Worm (Caenorhabditis elegans): ENCODE measurements around the gene mff-1.

ce11 chrX:12958897-12959296, 28.1 kb downstream of the mff-1 start:
- no peak for TF ChIP-seq elt-3 (tag; optimal IDR thresholded peaks at IDR 0.05)
- no peak for TF ChIP-seq pha-4 (tag; optimal IDR thresholded peaks at IDR 0.05)
- no peak for TF ChIP-seq nhr-12 (tag; optimal IDR thresholded peaks at IDR 0.05)
- TF ChIP-seq elt-1 (tag; optimal IDR thresholded peaks at IDR 0.05; ENCODE audit: borderline replicate concordance, insufficient read depth): no peak
- TF ChIP-seq unc-62 (GFP tag; optimal IDR thresholded peaks at IDR 0.05): no peak
- no peak for TF ChIP-seq ham-2 (GFP tag; optimal IDR thresholded peaks at IDR 0.05)
- no peak for TF ChIP-seq mab-5 (tag; optimal IDR thresholded peaks at IDR 0.05)
- TF ChIP-seq tbx-8 (GFP tag; optimal IDR thresholded peaks at IDR 0.05): no peak
- no peak for TF ChIP-seq snpc-4 (tag; optimal IDR thresholded peaks at IDR 0.05)
- TF ChIP-seq ces-1 (GFP tag; optimal IDR thresholded peaks at IDR 0.05): no peak
- no peak for TF ChIP-seq sptf-1 (tag; optimal IDR thresholded peaks at IDR 0.05)
- TF ChIP-seq lsy-2 (tag; optimal IDR thresholded peaks at IDR 0.05): no peak
- no peak for TF ChIP-seq nhr-237 (tag; optimal IDR thresholded peaks at IDR 0.05)

All from whole organism, mixed stage, embryonic.